Worm (Caenorhabditis elegans): ENCODE data around the gene vps-33.1.

Gene vps-33.1

ce11 chrIII:8656055-8656454, 44.7 kb upstream of the vps-33.1 start:
- no peak for TF ChIP-seq hmg-4 (GFP tag; optimal IDR thresholded peaks at IDR 0.05)
- no peak for TF ChIP-seq ceh-13 (GFP tag; optimal IDR thresholded peaks at IDR 0.05)
- TF ChIP-seq scrt-1 (GFP tag; IDR thresholded peaks at IDR 0.05): no peak
- TF ChIP-seq aly-1 (tag; optimal IDR thresholded peaks at IDR 0.05): no peak
- TF ChIP-seq hnd-1 (tag; optimal IDR thresholded peaks at IDR 0.05): no peak
- TF ChIP-seq pes-1 (GFP tag; IDR thresholded peaks at IDR 0.05): no peak
- no peak for TF ChIP-seq F13C5.2 (tag; optimal IDR thresholded peaks at IDR 0.05)
- TF ChIP-seq tbx-11 (GFP tag; IDR thresholded peaks at IDR 0.05): no peak
- TF ChIP-seq ama-1 (optimal IDR thresholded peaks at IDR 0.05): no peak
- no peak for TF ChIP-seq tra-4 (tag; optimal IDR thresholded peaks at IDR 0.05)
- TF ChIP-seq ceh-36 (tag; optimal IDR thresholded peaks at IDR 0.05): no peak
- TF ChIP-seq tbx-37 (GFP tag; conservative IDR thresholded peaks at IDR 0.05): no peak
- no peak for TF ChIP-seq sea-1 (GFP tag; conservative IDR thresholded peaks at IDR 0.05)
- TF ChIP-seq B0310.2 (tag; optimal IDR thresholded peaks at IDR 0.05): no peak

ce11 chrIII:8656957-8657356, 43.8 kb upstream of the vps-33.1 start:
- TF ChIP-seq ets-7 (tag; optimal IDR thresholded peaks at IDR 0.05): no peak
- no peak for TF ChIP-seq pes-1 (GFP tag; IDR thresholded peaks at IDR 0.05)
- TF ChIP-seq sea-1 (GFP tag; conservative IDR thresholded peaks at IDR 0.05): no peak
- TF ChIP-seq aly-1 (tag; optimal IDR thresholded peaks at IDR 0.05): no peak
- no peak for TF ChIP-seq hmbx-1 (tag; optimal IDR thresholded peaks at IDR 0.05)
- no peak for TF ChIP-seq tra-4 (tag; optimal IDR thresholded peaks at IDR 0.05)
- TF ChIP-seq ceh-13 (GFP tag; optimal IDR thresholded peaks at IDR 0.05): no peak
- TF ChIP-seq scrt-1 (GFP tag; IDR thresholded peaks at IDR 0.05): no peak
- no peak for TF ChIP-seq flt-1 (GFP tag; IDR thresholded peaks at IDR 0.05)
- TF ChIP-seq B0310.2 (tag; optimal IDR thresholded peaks at IDR 0.05): no peak
- TF ChIP-seq ceh-36 (tag; optimal IDR thresholded peaks at IDR 0.05): no peak
- no peak for TF ChIP-seq ama-1 (optimal IDR thresholded peaks at IDR 0.05)
- no peak for TF ChIP-seq tbx-37 (GFP tag; conservative IDR thresholded peaks at IDR 0.05)
- TF ChIP-seq hnd-1 (tag; optimal IDR thresholded peaks at IDR 0.05): no peak

- no peak for TF ChIP-seq scrt-1 (GFP tag; IDR thresholded peaks at IDR 0.05)
- no peak for TF ChIP-seq aly-1 (tag; optimal IDR thresholded peaks at IDR 0.05)
- no peak for TF ChIP-seq hmg-4 (GFP tag; optimal IDR thresholded peaks at IDR 0.05)
- TF ChIP-seq hmbx-1 (tag; optimal IDR thresholded peaks at IDR 0.05): no peak
- no peak for TF ChIP-seq B0310.2 (tag; optimal IDR thresholded peaks at IDR 0.05)
- no peak for TF ChIP-seq tbx-37 (GFP tag; conservative IDR thresholded peaks at IDR 0.05)
- no peak for TF ChIP-seq sea-1 (GFP tag; conservative IDR thresholded peaks at IDR 0.05)
- no peak for TF ChIP-seq tra-4 (tag; optimal IDR thresholded peaks at IDR 0.05)
- TF ChIP-seq ama-1 (optimal IDR thresholded peaks at IDR 0.05): no peak
These were observed 42.9 kb upstream of the vps-33.1 start for ce11 chrIII:8657676-8658366.

ce11 chrIII:8658367-8658761, 42.4 kb upstream of the vps-33.1 start:
- no peak for TF ChIP-seq ceh-36 (tag; optimal IDR thresholded peaks at IDR 0.05)
- no peak for TF ChIP-seq hnd-1 (tag; optimal IDR thresholded peaks at IDR 0.05)
- no peak for TF ChIP-seq tbx-37 (GFP tag; conservative IDR thresholded peaks at IDR 0.05)
- no peak for TF ChIP-seq ceh-13 (GFP tag; optimal IDR thresholded peaks at IDR 0.05)
- no peak for TF ChIP-seq tbx-11 (GFP tag; IDR thresholded peaks at IDR 0.05)
- TF ChIP-seq sea-1 (GFP tag; conservative IDR thresholded peaks at IDR 0.05): no peak
- TF ChIP-seq pes-1 (GFP tag; IDR thresholded peaks at IDR 0.05): no peak
- no peak for TF ChIP-seq scrt-1 (GFP tag; IDR thresholded peaks at IDR 0.05)
- TF ChIP-seq B0310.2 (tag; optimal IDR thresholded peaks at IDR 0.05): no peak
- no peak for TF ChIP-seq ets-7 (tag; optimal IDR thresholded peaks at IDR 0.05)
- TF ChIP-seq F13C5.2 (tag; optimal IDR thresholded peaks at IDR 0.05): no peak
- no peak for TF ChIP-seq aly-1 (tag; optimal IDR thresholded peaks at IDR 0.05)

- TF ChIP-seq ceh-13 (GFP tag; optimal IDR thresholded peaks at IDR 0.05) (no peak), flt-1 (GFP tag; IDR thresholded peaks at IDR 0.05) (no peak), tbx-11 (GFP tag; IDR thresholded peaks at IDR 0.05) (no peak), hmbx-1 (tag; optimal IDR thresholded peaks at IDR 0.05) (no peak), scrt-1 (GFP tag; IDR thresholded peaks at IDR 0.05) (no peak), aly-1 (tag; optimal IDR thresholded peaks at IDR 0.05) (no peak), pes-1 (GFP tag; IDR thresholded peaks at IDR 0.05) (no peak), hnd-1 (tag; optimal IDR thresholded peaks at IDR 0.05) (no peak)
These were observed 37.6 kb upstream of the vps-33.1 start for ce11 chrIII:8663143-8663542.

ce11 chrIII:8664897-8665388, 35.8 kb upstream of the vps-33.1 start, which contains the start of gene F22B7.1:
TSS of gene F22B7.1 (plus strand) at chrIII:8665338.
- TF ChIP-seq tbx-11 (GFP tag; IDR thresholded peaks at IDR 0.05) (no peak), ets-7 (tag; optimal IDR thresholded peaks at IDR 0.05) (no peak), hmg-4 (GFP tag; optimal IDR thresholded peaks at IDR 0.05) (no peak), pes-1 (GFP tag; IDR thresholded peaks at IDR 0.05) (no peak), B0310.2 (tag; optimal IDR thresholded peaks at IDR 0.05) (no peak)

- no peak for TF ChIP-seq B0310.2 (tag; optimal IDR thresholded peaks at IDR 0.05)
These were observed 33.3 kb upstream of the vps-33.1 start, which contains the start of gene dpy-19 for ce11 chrIII:8667382-8667781. TSS of gene dpy-19 (minus strand) at chrIII:8667482.

- no peak for TF ChIP-seq ceh-36 (tag; optimal IDR thresholded peaks at IDR 0.05)
- no peak for TF ChIP-seq flt-1 (GFP tag; IDR thresholded peaks at IDR 0.05)
- no peak for TF ChIP-seq sea-1 (GFP tag; conservative IDR thresholded peaks at IDR 0.05)
- TF ChIP-seq ceh-13 (GFP tag; optimal IDR thresholded peaks at IDR 0.05): no peak
- TF ChIP-seq ama-1 (optimal IDR thresholded peaks at IDR 0.05): no peak
- TF ChIP-seq tbx-37 (GFP tag; conservative IDR thresholded peaks at IDR 0.05): no peak
- no peak for TF ChIP-seq pes-1 (GFP tag; IDR thresholded peaks at IDR 0.05)
- no peak for TF ChIP-seq scrt-1 (GFP tag; IDR thresholded peaks at IDR 0.05)
- no peak for TF ChIP-seq tbx-11 (GFP tag; IDR thresholded peaks at IDR 0.05)
These were observed 32.0 kb upstream of the vps-33.1 start for ce11 chrIII:8668717-8669116.

Measured in whole organism, early embryonic.